Worm (Caenorhabditis elegans) whole organism, late embryonic: ENCODE measurements around the gene F21F8.5.

ENCODE experiments used
- C38D4.7 ChIP-seq: fragments of 200-800 bp; sonication (Bioruptor generic); optimal IDR thresholded peaks from 2 replicates; lab custom pipeline; 2018; ENCODE audit warnings: mild to moderate bottlenecking, missing genetic modification characterization, moderate library complexity, missing compliant biosample characterization
- K09A11.1 ChIP-seq: sonication (generic microtip); optimal IDR thresholded peaks from 2 replicates; lab custom pipeline; 2017; ENCODE audit warnings: antibody characterized with exemption, mild to moderate bottlenecking, missing genetic modification characterization, missing compliant biosample characterization; ENCODE audit not compliant: insufficient read depth
- Y22D7AL.16 ChIP-seq: sonication (generic microtip); optimal IDR thresholded peaks from 2 replicates; lab custom pipeline; 2016; ENCODE audit warnings: missing genetic modification characterization, missing compliant biosample characterization
- ahr-1 ChIP-seq: sonication (generic microtip); optimal IDR thresholded peaks from 2 replicates; lab custom pipeline; 2016; ENCODE audit warnings: missing genetic modification characterization, missing compliant biosample characterization
- ceh-18 ChIP-seq: sonication (generic microtip); optimal IDR thresholded peaks from 2 replicates; lab custom pipeline; 2016; ENCODE audit warnings: missing genetic modification characterization, missing compliant biosample characterization
- ceh-19 ChIP-seq: fragments of 200-800 bp; sonication (Bioruptor generic); optimal IDR thresholded peaks from 2 replicates; lab custom pipeline; 2018; ENCODE audit warnings: mild to moderate bottlenecking, missing genetic modification characterization, missing compliant biosample characterization
- ceh-2 ChIP-seq: sonication (generic microtip); optimal IDR thresholded peaks from 2 replicates; lab custom pipeline; 2016; ENCODE audit warnings: missing genotype, missing genetic modification characterization, missing compliant biosample characterization
- ceh-24 ChIP-seq: sonication (generic microtip); optimal IDR thresholded peaks from 2 replicates; lab custom pipeline; 2016; ENCODE audit warnings: mild to moderate bottlenecking, missing genetic modification characterization, missing compliant biosample characterization
- ceh-34 ChIP-seq: sonication (generic microtip); optimal IDR thresholded peaks from 2 replicates; lab custom pipeline; 2016; ENCODE audit warnings: mild to moderate bottlenecking, missing genetic modification characterization, missing compliant biosample characterization
- ceh-45 ChIP-seq: fragments of 200-800 bp; sonication (Bioruptor generic); IDR thresholded peaks from 2 replicates; pipeline ENCODE4 v1.3.6; 2022; ENCODE audit warnings: missing genetic modification reagents, missing genetic modification characterization, missing compliant biosample characterization
- ceh-6 ChIP-seq: fragments of 200-800 bp; sonication (Bioruptor generic); optimal IDR thresholded peaks from 2 replicates; lab custom pipeline; 2018; ENCODE audit warnings: mild to moderate bottlenecking, missing genetic modification characterization, missing compliant biosample characterization
- che-1 ChIP-seq: sonication (generic microtip); optimal IDR thresholded peaks from 2 replicates; lab custom pipeline; 2016; ENCODE audit warnings: mild to moderate bottlenecking, missing genetic modification characterization, missing compliant biosample characterization
- dmd-4 ChIP-seq: sonication (generic microtip); optimal IDR thresholded peaks from 2 replicates; lab custom pipeline; 2016; ENCODE audit warnings: borderline replicate concordance, missing genetic modification characterization, missing compliant biosample characterization
- elt-2 ChIP-seq: sonication (generic microtip); optimal IDR thresholded peaks from 2 replicates; lab custom pipeline; 2016; ENCODE audit warnings: missing genetic modification reagents, missing genetic modification characterization, missing compliant biosample characterization
- elt-4 ChIP-seq: sonication (generic microtip); optimal IDR thresholded peaks from 2 replicates; lab custom pipeline; 2016; ENCODE audit warnings: missing genetic modification characterization, missing compliant biosample characterization
- fax-1 ChIP-seq: sonication (generic microtip); optimal IDR thresholded peaks from 2 replicates; lab custom pipeline; 2016; ENCODE audit warnings: missing genotype, missing genetic modification characterization, missing compliant biosample characterization
- fkh-6 ChIP-seq: sonication (generic microtip); optimal IDR thresholded peaks from 2 replicates; lab custom pipeline; 2016; ENCODE audit warnings: missing genetic modification characterization, missing compliant biosample characterization
- gmeb-2 ChIP-seq: sonication (generic microtip); optimal IDR thresholded peaks from 2 replicates; lab custom pipeline; 2016; ENCODE audit warnings: missing genetic modification characterization, inconsistent platforms, missing compliant biosample characterization
- hlh-13 ChIP-seq: fragments of 200-800 bp; sonication (Bioruptor generic); optimal IDR thresholded peaks from 2 replicates; lab custom pipeline; 2018; ENCODE audit warnings: mild to moderate bottlenecking, missing genetic modification characterization, missing compliant biosample characterization
- hlh-6 ChIP-seq: sonication (generic microtip); optimal IDR thresholded peaks from 2 replicates; lab custom pipeline; 2016; ENCODE audit warnings: missing genotype, missing genetic modification characterization, missing compliant biosample characterization
- hlh-8 ChIP-seq: sonication (generic microtip); optimal IDR thresholded peaks from 2 replicates; lab custom pipeline; 2016; ENCODE audit warnings: missing genotype, missing genetic modification characterization, missing compliant biosample characterization
- madf-2 ChIP-seq: sonication (generic microtip); optimal IDR thresholded peaks from 2 replicates; lab custom pipeline; 2017; ENCODE audit warnings: missing genetic modification characterization, missing compliant biosample characterization
- nfya-1 ChIP-seq: sonication (generic microtip); optimal IDR thresholded peaks from 2 replicates; lab custom pipeline; 2017; ENCODE audit warnings: missing genetic modification characterization, mild to moderate bottlenecking, missing compliant biosample characterization, antibody characterized with exemption, moderate library complexity
- nhr-11 ChIP-seq: fragments of 150-350 bp; optimal IDR thresholded peaks from 2 replicates; lab custom pipeline; 2014; ENCODE audit warnings: missing biosample characterization, missing genetic modification characterization
- nhr-232 ChIP-seq: sonication (generic microtip); optimal IDR thresholded peaks from 2 replicates; lab custom pipeline; 2016; ENCODE audit warnings: missing genetic modification characterization, missing compliant biosample characterization
- npax-4 ChIP-seq: sonication (generic microtip); optimal IDR thresholded peaks from 2 replicates; lab custom pipeline; 2016; ENCODE audit warnings: missing genetic modification characterization, missing compliant biosample characterization
- odd-2 ChIP-seq: sonication (generic microtip); optimal IDR thresholded peaks from 2 replicates; lab custom pipeline; 2017; ENCODE audit warnings: antibody characterized with exemption, mild to moderate bottlenecking, missing genetic modification characterization, missing compliant biosample characterization
- pag-3 ChIP-seq: sonication (generic microtip); optimal IDR thresholded peaks from 2 replicates; lab custom pipeline; 2016; ENCODE audit warnings: missing compliant biosample characterization, missing genetic modification characterization, borderline replicate concordance
- pat-9 ChIP-seq: fragments of 200-800 bp; sonication (Bioruptor generic); optimal IDR thresholded peaks from 2 replicates; lab custom pipeline; 2018; ENCODE audit warnings: mild to moderate bottlenecking, missing genetic modification characterization, moderate library complexity, missing compliant biosample characterization
- pqm-1 ChIP-seq: sonication (generic microtip); optimal IDR thresholded peaks from 2 replicates; lab custom pipeline; 2016; ENCODE audit warnings: missing genetic modification characterization, missing compliant biosample characterization
- sdc-2 ChIP-seq: sonication (generic microtip); optimal IDR thresholded peaks from 2 replicates; lab custom pipeline; 2016; ENCODE audit warnings: missing genotype, missing genetic modification characterization, missing compliant biosample characterization
- sox-2 ChIP-seq: fragments of 200-800 bp; sonication (Bioruptor generic); IDR thresholded peaks from 2 replicates; pipeline ENCODE4 v1.3.6; 2022; ENCODE audit warnings: missing genetic modification reagents, missing genetic modification characterization, missing compliant biosample characterization
- tbx-2 ChIP-seq: sonication (generic microtip); optimal IDR thresholded peaks from 2 replicates; lab custom pipeline; 2016; ENCODE audit warnings: missing genetic modification characterization, missing compliant biosample characterization
- tbx-7 ChIP-seq: sonication (generic microtip); optimal IDR thresholded peaks from 2 replicates; lab custom pipeline; 2016; ENCODE audit warnings: missing genotype, missing genetic modification characterization, missing compliant biosample characterization
- ttx-3 ChIP-seq: sonication (generic microtip); optimal IDR thresholded peaks from 2 replicates; lab custom pipeline; 2016; ENCODE audit warnings: missing genetic modification reagents, missing genetic modification characterization, missing compliant biosample characterization
- unc-42 ChIP-seq: sonication (generic microtip); optimal IDR thresholded peaks from 2 replicates; lab custom pipeline; 2016; ENCODE audit warnings: missing genotype, missing genetic modification characterization, missing compliant biosample characterization
- unc-86 ChIP-seq: sonication (generic microtip); optimal IDR thresholded peaks from 2 replicates; lab custom pipeline; 2016; ENCODE audit warnings: missing genetic modification characterization, missing compliant biosample characterization
- zip-5 ChIP-seq: sonication (generic microtip); optimal IDR thresholded peaks from 2 replicates; lab custom pipeline; 2016; ENCODE audit warnings: missing genetic modification characterization, missing compliant biosample characterization

F21F8.5 gene

DNA sequence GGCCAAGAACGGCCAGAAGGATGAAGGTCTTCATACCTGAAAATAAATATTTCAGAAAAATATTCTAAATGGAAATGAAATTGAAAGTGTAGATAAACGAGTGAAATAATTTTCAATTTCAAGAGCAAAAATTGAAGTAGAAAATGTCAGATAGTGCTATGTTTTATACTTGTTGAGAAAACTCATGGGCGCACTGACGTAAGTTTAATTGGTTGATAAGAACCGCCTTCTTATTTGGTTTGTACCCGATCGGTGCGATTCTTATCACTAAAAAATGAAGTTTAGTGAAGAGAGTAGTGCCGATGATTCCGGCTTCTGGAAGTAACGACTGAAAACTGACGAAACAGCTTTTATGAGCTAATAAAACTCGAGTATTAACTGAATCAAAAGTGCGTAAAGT lies 2.8 kb upstream of the F21F8.5 start, which contains the start of the genes asp-6 and asp-12:
Gene asp-6, minus strand, starts transcription at position 36 of the 400 bp plus-strand sequence.
Gene asp-12, plus strand, starts transcription at position 309 of the 400 bp plus-strand sequence.
- TF ChIP-seq elt-2 (tag; lab: Kevin White, UChicago) (peak; percentile 46), pqm-1 (tag; lab: Kevin White, UChicago) (peak; percentile 2), pag-3 (tag; lab: Kevin White, UChicago) (no peak)

DNA sequence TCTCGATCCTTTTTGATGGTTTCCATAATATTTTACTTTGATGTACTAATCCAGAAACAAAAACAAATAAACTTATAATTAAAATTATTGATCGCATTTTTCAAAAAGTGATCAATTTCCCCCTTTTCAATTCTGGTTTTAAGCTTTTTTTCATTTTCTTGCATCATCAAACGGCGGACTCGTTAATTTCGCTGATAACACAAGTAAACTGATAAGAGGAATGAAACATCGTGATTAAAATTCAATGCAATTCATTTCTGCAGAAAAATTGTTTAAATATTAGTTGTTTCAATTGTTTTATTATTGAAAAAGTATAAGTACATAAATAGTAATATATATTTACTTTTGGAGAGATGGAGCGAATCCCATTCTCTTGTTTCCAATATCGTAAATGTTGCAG lies 1.1 kb upstream of the F21F8.5 start:
- TF ChIP-seq hlh-13 (GFP tag; lab: Kevin White, UChicago): no peak
- peak; percentile 77 for TF ChIP-seq elt-2 (tag; lab: Kevin White, UChicago)

DNA sequence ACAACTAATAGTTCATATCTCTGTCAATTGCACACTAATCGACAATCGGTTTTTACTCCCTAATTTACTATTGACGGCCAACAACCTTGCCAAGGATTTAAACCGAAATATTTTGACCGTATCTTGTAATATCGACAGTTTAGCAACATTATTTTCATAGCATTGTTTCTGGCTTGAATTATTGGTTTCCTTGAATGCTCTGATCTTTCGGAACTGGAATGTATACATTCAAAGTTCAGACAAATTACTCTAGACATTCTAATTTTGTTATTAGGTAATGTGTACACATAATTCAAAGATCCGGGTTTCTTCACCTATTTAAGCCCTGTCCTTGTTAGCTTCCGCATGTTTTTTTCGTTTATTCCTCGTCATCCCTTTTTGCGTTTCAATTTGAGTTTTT lies 2.2 kb downstream of the F21F8.5 start, which contains the start of gene C16D9.9:
Gene C16D9.9, plus strand, starts transcription at position 301 of the 400 bp plus-strand sequence.
- TF ChIP-seq npax-4 (tag; lab: Kevin White, UChicago) (no peak), Y22D7AL.16 (no peak), hlh-8 (tag; lab: Kevin White, UChicago) (no peak), elt-4 (tag; lab: Kevin White, UChicago) (no peak), ceh-18 (tag; lab: Kevin White, UChicago) (no peak), gmeb-2 (no peak)

DNA sequence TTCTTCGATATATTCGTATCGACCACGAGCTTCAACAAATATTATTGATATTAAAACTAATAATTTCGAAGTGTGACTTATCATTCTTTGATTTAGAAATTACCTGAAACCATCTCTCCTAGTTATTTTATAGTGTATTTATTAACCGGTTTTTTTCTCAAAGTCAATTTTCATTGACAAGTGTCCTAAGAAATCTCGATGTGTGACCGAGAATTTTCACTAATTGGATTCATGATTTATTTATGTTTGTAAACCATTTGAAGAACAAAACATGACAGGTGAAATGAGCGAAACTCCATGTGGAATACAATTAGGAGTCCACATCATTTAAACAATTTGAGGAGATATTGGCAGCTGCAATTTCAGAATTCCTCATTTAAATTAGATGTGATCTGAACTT lies 2.7 kb downstream of the F21F8.5 start, which contains the start of gene C16D9.8:
Gene C16D9.8, minus strand, starts transcription at position 101 of the 400 bp plus-strand sequence.
- no peak for TF ChIP-seq pag-3 (tag; lab: Kevin White, UChicago)
- no peak for TF ChIP-seq pqm-1 (tag; lab: Kevin White, UChicago)
- no peak for TF ChIP-seq ahr-1 (tag; lab: Kevin White, UChicago)
- TF ChIP-seq hlh-8 (tag; lab: Kevin White, UChicago): no peak
- no peak for TF ChIP-seq nhr-11
- no peak for TF ChIP-seq ceh-19 (GFP tag; lab: Kevin White, UChicago)
- no peak for TF ChIP-seq nfya-1 (tag; lab: Kevin White, UChicago)
- TF ChIP-seq madf-2: no peak
- TF ChIP-seq zip-5 (tag; lab: Kevin White, UChicago): no peak
- TF ChIP-seq dmd-4 (tag; lab: Kevin White, UChicago): no peak
- TF ChIP-seq tbx-7 (tag; lab: Kevin White, UChicago): no peak
- TF ChIP-seq elt-2 (tag; lab: Kevin White, UChicago): no peak
- no peak for TF ChIP-seq ttx-3 (tag; lab: Kevin White, UChicago)
- no peak for TF ChIP-seq hlh-6 (tag; lab: Kevin White, UChicago)
- TF ChIP-seq ceh-6: no peak

DNA sequence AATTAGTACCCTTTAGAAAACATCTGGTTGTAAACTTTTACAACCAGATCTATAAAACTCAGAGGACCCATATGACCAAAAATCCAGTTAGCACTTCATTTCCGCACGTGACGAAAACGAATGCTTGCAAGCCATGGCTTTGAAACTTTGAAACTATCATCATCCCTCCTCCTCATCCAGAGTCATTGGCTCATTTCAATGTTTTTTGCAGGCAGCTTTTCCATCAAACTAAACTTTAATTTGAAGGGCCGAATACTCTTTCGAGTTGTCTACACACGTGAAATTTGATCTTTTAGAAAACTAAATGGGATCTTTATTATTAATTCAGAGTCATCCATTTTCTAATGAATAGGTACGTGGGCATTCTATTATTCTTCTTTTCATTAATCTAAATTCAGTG lies 3.9 kb downstream of the F21F8.5 start:
- TF ChIP-seq ceh-2 (tag; lab: Kevin White, UChicago) (no peak), K09A11.1 (no peak), tbx-2 (tag; lab: Kevin White, UChicago) (no peak), hlh-13 (GFP tag; lab: Kevin White, UChicago) (no peak), ceh-34 (tag; lab: Kevin White, UChicago) (no peak), ceh-24 (no peak), fax-1 (tag; lab: Kevin White, UChicago) (no peak), sox-2 (GFP tag; lab: Robert Waterston, UW) (no peak), nhr-11 (no peak), fkh-6 (tag; lab: Kevin White, UChicago) (no peak), sdc-2 (tag; lab: Kevin White, UChicago) (no peak), unc-42 (no peak), odd-2 (tag; lab: Kevin White, UChicago) (no peak)

DNA sequence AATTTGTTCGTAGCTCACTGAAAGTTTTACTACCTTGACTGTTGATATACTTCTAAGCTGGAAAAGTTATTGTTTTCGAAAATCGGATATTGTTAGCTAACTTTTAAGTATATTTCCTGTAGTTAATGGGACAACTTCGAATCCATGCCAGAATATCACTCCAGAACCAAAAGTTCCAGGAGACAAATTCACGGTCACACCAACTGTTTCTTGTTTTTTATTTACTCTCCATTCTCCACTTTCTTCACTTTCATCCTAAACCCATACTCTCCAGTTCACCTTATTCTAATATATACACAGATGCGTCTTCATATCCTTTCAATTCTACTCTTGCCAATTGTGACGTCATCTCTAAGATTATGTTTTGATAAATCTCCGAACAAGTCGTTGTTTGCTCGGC lies 7.1 kb downstream of the F21F8.5 start, which contains the start of gene C16D9.1:
Gene C16D9.1, plus strand, starts transcription at position 301 of the 400 bp plus-strand sequence.
- TF ChIP-seq nhr-232: no peak
- TF ChIP-seq unc-86 (tag; lab: Kevin White, UChicago): no peak
- no peak for TF ChIP-seq dmd-4 (tag; lab: Kevin White, UChicago)
- TF ChIP-seq ceh-45 (GFP tag; lab: Robert Waterston, UW): no peak
- TF ChIP-seq C38D4.7: no peak
- no peak for TF ChIP-seq ceh-6
- no peak for TF ChIP-seq hlh-8 (tag; lab: Kevin White, UChicago)
- no peak for TF ChIP-seq elt-2 (tag; lab: Kevin White, UChicago)
- no peak for TF ChIP-seq che-1 (tag; lab: Kevin White, UChicago)
- no peak for TF ChIP-seq ttx-3 (tag; lab: Kevin White, UChicago)
- TF ChIP-seq pat-9 (tag; lab: Kevin White, UChicago): no peak
